Worm (Caenorhabditis elegans): ENCODE results near the gene srz-5.

Gene srz-5

ce11 chrII:3520988-3521850 is 6.7 kb upstream of the srz-5 start, which contains the start of gene W09G10.9 (continued):
- TF ChIP-seq lsy-2 (tag; optimal IDR thresholded peaks at IDR 0.05) (peak; percentile 72 to 77), zag-1 (tag; optimal IDR thresholded peaks at IDR 0.05) (no peak), ama-1 (optimal IDR thresholded peaks at IDR 0.05) (no peak), F16B12.6 (tag; optimal IDR thresholded peaks at IDR 0.05) (peak; percentile 48), unc-130 (tag; optimal IDR thresholded peaks at IDR 0.05) (peak; percentile 10), grh-1 (GFP tag; IDR thresholded peaks at IDR 0.05) (peak; percentile 34; the same call in 1 of the 2 replicates), efl-1 (optimal IDR thresholded peaks at IDR 0.05) (peak; percentile 38 to 53), efl-1 (GFP tag; optimal IDR thresholded peaks at IDR 0.05 in 1 of 2) (peak; percentile 29 to 93), nhr-77 (tag; optimal IDR thresholded peaks at IDR 0.05) (peak; percentile 52), lir-3 (tag; optimal IDR thresholded peaks at IDR 0.05; ENCODE audit: poor library complexity) (peak; percentile 52), unc-86 (tag; optimal IDR thresholded peaks at IDR 0.05) (peak; percentile 55), xbp-1 (tag; optimal IDR thresholded peaks at IDR 0.05) (peak; percentile 72), lin-15B (tag; optimal IDR thresholded peaks at IDR 0.05) (peak; percentile 13), nhr-28 (tag; optimal IDR thresholded peaks at IDR 0.05) (no peak), tbx-2 (tag; optimal IDR thresholded peaks at IDR 0.05) (peak; percentile 66), ztf-11 (tag; optimal IDR thresholded peaks at IDR 0.05) (peak in 1 of 2 experiments; percentile 56), lin-14 (GFP tag; optimal IDR thresholded peaks at IDR 0.05) (peak; percentile 71), fkh-8 (tag; optimal IDR thresholded peaks at IDR 0.05) (peak; percentile 78)

ce11 chrII:3518961-3519544 is 4.5 kb upstream of the srz-5 start, which contains the start of gene clec-126:
TSS of gene clec-126 (plus strand) at chrII:3519494.
- TF ChIP-seq lin-14 (GFP tag; optimal IDR thresholded peaks at IDR 0.05), result peak; percentile 76
- no peak for TF ChIP-seq C34B4.2 (tag; optimal IDR thresholded peaks at IDR 0.05)
- no peak for TF ChIP-seq sox-4 (tag; optimal IDR thresholded peaks at IDR 0.05)
- peak in 1 of 2 experiments; percentile 52 for TF ChIP-seq ztf-11 (tag; optimal IDR thresholded peaks at IDR 0.05)
- no peak for TF ChIP-seq snpc-4 (tag; optimal IDR thresholded peaks at IDR 0.05)
- peak; percentile 57 for TF ChIP-seq C16A3.4 (tag; optimal IDR thresholded peaks at IDR 0.05)
- TF ChIP-seq ceh-82 (tag; optimal IDR thresholded peaks at IDR 0.05), result peak in 2 of 3 experiments; percentile 13 to 37
- TF ChIP-seq lin-13 (GFP tag; optimal IDR thresholded peaks at IDR 0.05), result peak; percentile 79
- peak; percentile 43 for TF ChIP-seq irx-1 (tag; optimal IDR thresholded peaks at IDR 0.05)
- TF ChIP-seq mef-2 (tag; optimal IDR thresholded peaks at IDR 0.05), result peak; percentile 15
- peak; percentile 53 for TF ChIP-seq fos-1 (tag; optimal IDR thresholded peaks at IDR 0.05)
- TF ChIP-seq C04F5.9 (tag; optimal IDR thresholded peaks at IDR 0.05), result peak; percentile 29
- TF ChIP-seq elt-2 (tag; optimal IDR thresholded peaks at IDR 0.05), result peak; percentile 65
- TF ChIP-seq sptf-1 (tag; optimal IDR thresholded peaks at IDR 0.05), result no peak
- peak; percentile 66 for TF ChIP-seq rnt-1 (tag; optimal IDR thresholded peaks at IDR 0.05)
- no peak for TF ChIP-seq vab-15 (tag; optimal IDR thresholded peaks at IDR 0.05)
- no peak for TF ChIP-seq fkh-4 (tag; optimal IDR thresholded peaks at IDR 0.05; ENCODE audit: borderline replicate concordance)
- TF ChIP-seq unc-130 (tag; optimal IDR thresholded peaks at IDR 0.05), result no peak
- TF ChIP-seq nhr-76 (tag; optimal IDR thresholded peaks at IDR 0.05), result no peak
- TF ChIP-seq unc-62 (GFP tag; optimal IDR thresholded peaks at IDR 0.05), result no peak
- peak; percentile 71 for TF ChIP-seq mep-1 (tag; optimal IDR thresholded peaks at IDR 0.05)
- no peak for TF ChIP-seq hlh-17 (GFP tag; optimal IDR thresholded peaks at IDR 0.05; ENCODE audit: borderline replicate concordance)
- TF ChIP-seq ztf-4 (tag; optimal IDR thresholded peaks at IDR 0.05), result peak; percentile 64
- no peak for TF ChIP-seq jun-1 (tag; optimal IDR thresholded peaks at IDR 0.05)
- peak; percentile 10 for TF ChIP-seq fkh-10 (GFP tag; optimal IDR thresholded peaks at IDR 0.05)
- TF ChIP-seq tbx-2 (tag; optimal IDR thresholded peaks at IDR 0.05), result peak; percentile 65
- TF ChIP-seq lin-39 (tag; optimal IDR thresholded peaks at IDR 0.05), result no peak
- TF ChIP-seq nhr-85 (tag), result peak; percentile 82
- no peak for TF ChIP-seq pqm-1 (tag; optimal IDR thresholded peaks at IDR 0.05)
- no peak for TF ChIP-seq tlp-1 (tag; optimal IDR thresholded peaks at IDR 0.05)
- TF ChIP-seq efl-1 (optimal IDR thresholded peaks at IDR 0.05), result peak; percentile 38 to 59
- TF ChIP-seq efl-1 (GFP tag; optimal IDR thresholded peaks at IDR 0.05 in 1 of 2), result peak; percentile 40 to 93
- no peak for TF ChIP-seq hpl-2 (GFP tag; optimal IDR thresholded peaks at IDR 0.05)
- no peak for TF ChIP-seq ces-1 (GFP tag; optimal IDR thresholded peaks at IDR 0.05)
- TF ChIP-seq ceh-90 (tag; optimal IDR thresholded peaks at IDR 0.05), result no peak
- TF ChIP-seq ceh-63 (GFP tag; optimal IDR thresholded peaks at IDR 0.05), result no peak
- TF ChIP-seq nhr-47 (tag; optimal IDR thresholded peaks at IDR 0.05), result peak; percentile 83
- peak; percentile 30 to 76 for TF ChIP-seq lin-35 (GFP tag; optimal IDR thresholded peaks at IDR 0.05)
